Fruit fly (Drosophila melanogaster): ENCODE measurements around the gene sofe.
A peak's percentile ranks its signal among the peaks of the same experiment; 100 is the strongest.

Gene sofe

DNA sequence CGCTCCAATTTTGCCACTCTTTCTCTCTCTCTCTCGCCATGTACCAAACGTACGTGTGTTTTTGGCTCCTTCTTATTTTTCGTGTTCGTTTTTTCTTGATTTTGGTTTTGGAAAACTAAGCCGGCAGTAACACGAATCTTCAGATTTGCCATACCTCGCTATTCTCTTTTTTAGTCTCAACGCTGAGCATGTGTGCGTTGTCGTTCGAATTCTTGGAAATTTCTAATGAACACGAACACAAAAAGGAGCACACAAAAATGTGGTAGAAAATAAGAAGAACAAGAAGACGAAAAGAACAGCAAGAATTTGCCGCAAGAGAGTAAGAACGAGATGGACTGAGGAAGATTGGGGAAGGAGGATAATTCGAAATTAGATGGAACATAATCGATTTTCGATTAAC, 48.5 kb downstream of the sofe start:
- TF ChIP-seq CG12768 (GFP tag; optimal IDR thresholded peaks at IDR 0.05) (no peak), cnc (optimal IDR thresholded peaks at IDR 0.05) (no peak), ovo (GFP tag; optimal IDR thresholded peaks at IDR 0.05) (no peak), CG7045 (GFP tag; optimal IDR thresholded peaks at IDR 0.05) (no peak), CG33017 (tag; optimal IDR thresholded peaks at IDR 0.05) (no peak), pad (GFP tag; optimal IDR thresholded peaks at IDR 0.05) (no peak), Clk (GFP tag; optimal IDR thresholded peaks at IDR 0.05) (no peak), CG5204 (GFP tag; optimal IDR thresholded peaks at IDR 0.05) (no peak), cic (GFP tag; optimal IDR thresholded peaks at IDR 0.05) (no peak), CG14711 (tag; optimal IDR thresholded peaks at IDR 0.05) (no peak), CG1620 (GFP tag; optimal IDR thresholded peaks at IDR 0.05) (no peak), Mnt (GFP tag; optimal IDR thresholded peaks at IDR 0.05) (no peak), Hr96 (GFP tag; optimal IDR thresholded peaks at IDR 0.05) (no peak), bab1 (GFP tag; optimal IDR thresholded peaks at IDR 0.05) (no peak)

DNA sequence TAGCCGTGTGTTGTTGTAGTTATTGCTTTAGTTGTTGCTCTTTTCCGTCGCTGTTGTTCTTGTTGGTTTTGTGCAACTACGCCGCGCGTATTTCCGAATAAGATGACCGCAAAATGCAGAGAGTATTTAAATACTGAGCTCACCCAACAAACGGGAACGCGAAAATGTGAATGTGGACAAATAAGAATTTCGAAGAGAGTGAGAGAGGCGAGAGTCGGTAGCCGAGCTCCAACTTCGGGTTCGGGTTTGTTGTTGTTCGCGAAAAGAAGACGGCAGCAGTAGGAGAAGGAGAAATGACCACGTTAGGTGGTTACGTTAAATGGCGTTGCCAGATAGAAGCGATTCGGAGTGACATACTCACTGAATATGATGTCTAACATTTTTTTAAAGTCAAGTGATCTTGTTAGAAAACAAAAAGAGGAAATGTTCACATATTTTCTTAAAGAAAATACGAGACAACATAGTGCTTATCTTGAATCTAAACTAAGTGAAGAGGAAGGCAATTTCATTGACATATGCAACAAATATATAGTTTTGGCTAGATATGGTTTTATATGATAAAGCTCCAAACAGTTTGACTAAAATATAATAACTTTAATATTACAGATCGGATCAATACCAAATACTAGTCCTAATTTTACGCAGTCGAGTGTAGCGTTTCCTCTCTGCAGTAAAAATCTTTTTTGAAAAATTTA, 50.3 kb downstream of the sofe start:
- no peak for TF ChIP-seq toe (GFP tag; optimal IDR thresholded peaks at IDR 0.05)
- no peak for TF ChIP-seq CG5204 (GFP tag; optimal IDR thresholded peaks at IDR 0.05)
- peak; percentile 100 for TF ChIP-seq pad (GFP tag; optimal IDR thresholded peaks at IDR 0.05)
- TF ChIP-seq Mnt (GFP tag; optimal IDR thresholded peaks at IDR 0.05) = peak; percentile 46
- peak; percentile 11 for TF ChIP-seq CG7101 (tag; optimal IDR thresholded peaks at IDR 0.05)
- TF ChIP-seq tj (GFP tag; optimal IDR thresholded peaks at IDR 0.05) = peak; percentile 63
- TF ChIP-seq kay (GFP tag; ENCODE audit: borderline replicate concordance) = peak; percentile 85
- peak; percentile 49 for TF ChIP-seq cic (GFP tag; optimal IDR thresholded peaks at IDR 0.05)
- TF ChIP-seq bab1 (GFP tag; optimal IDR thresholded peaks at IDR 0.05) = peak; percentile 26
- TF ChIP-seq cnc (optimal IDR thresholded peaks at IDR 0.05) = no peak
- TF ChIP-seq ovo (GFP tag; optimal IDR thresholded peaks at IDR 0.05) = peak; percentile 47
- no peak for TF ChIP-seq CG33017 (tag; optimal IDR thresholded peaks at IDR 0.05)

DNA sequence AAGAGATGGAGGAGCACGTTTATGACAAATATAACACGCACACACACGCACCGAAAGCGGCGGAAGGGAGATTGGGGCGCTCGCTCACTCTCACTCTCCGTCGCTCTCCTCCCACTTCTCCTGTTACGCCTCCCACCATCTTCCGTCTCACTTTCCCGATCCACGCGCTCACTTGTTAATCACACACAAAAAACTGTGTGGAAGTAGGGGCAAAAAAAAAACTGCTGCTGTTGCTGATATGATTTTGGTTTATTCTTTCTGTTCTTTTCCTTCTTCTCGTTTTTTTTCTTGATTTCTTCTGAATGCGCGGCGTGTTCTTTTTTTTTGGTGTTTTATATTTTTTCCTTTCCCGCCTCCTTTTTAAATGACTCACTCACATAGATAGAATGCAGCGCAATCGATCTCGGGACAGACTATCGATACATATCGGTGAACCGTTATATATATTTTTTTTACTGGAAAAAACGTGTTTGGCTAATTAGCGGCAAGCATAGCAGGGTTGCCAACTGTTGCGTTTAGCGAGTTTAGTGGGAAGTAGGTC, 51.5 kb downstream of the sofe start:
- TF ChIP-seq kay (GFP tag; ENCODE audit: borderline replicate concordance) (peak; percentile 76), bab1 (GFP tag; optimal IDR thresholded peaks at IDR 0.05) (no peak), tj (GFP tag; optimal IDR thresholded peaks at IDR 0.05) (peak; percentile 90), toe (GFP tag; optimal IDR thresholded peaks at IDR 0.05) (no peak), CG14711 (tag; optimal IDR thresholded peaks at IDR 0.05) (peak; percentile 88), pad (GFP tag; optimal IDR thresholded peaks at IDR 0.05) (peak; percentile 82), ovo (GFP tag; optimal IDR thresholded peaks at IDR 0.05) (peak; percentile 94), Mnt (GFP tag; optimal IDR thresholded peaks at IDR 0.05) (peak; percentile 74)

Data from whole organism, adult.